Worm (Caenorhabditis elegans) whole organism, L4/young adult: ENCODE data around the gene Y39H10B.2.

Source experiments
- W03F9.2 ChIP-seq: fragments of 150-350 bp; optimal IDR thresholded peaks from 2 replicates; lab custom pipeline; 2014; ENCODE audit warnings: missing biosample characterization, missing genetic modification characterization
- dao-5 ChIP-seq: sonication (generic microtip); optimal IDR thresholded peaks from 2 replicates; lab custom pipeline; 2016; ENCODE audit warnings: missing genotype, missing genetic modification characterization, moderate library complexity, missing compliant biosample characterization

DNA sequence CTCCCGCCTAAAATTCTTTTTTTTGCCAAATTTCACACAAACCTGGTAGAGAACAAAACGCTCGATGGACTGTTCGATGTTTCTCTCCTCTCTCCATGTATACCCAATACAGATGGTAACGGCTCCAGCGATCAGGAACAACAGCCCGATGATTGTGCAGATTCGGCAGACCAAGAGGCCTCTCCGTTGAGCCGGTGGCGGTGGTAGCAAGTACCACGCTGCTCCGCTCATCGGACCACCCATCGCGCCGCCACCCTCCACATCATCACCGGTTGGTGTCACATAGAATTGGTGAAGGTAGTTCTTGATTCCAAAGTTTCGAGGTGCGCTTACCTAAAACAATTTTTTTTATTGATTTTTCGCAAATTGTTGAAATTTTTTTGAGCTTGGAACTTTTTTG is 46.2 kb downstream of the Y39H10B.2 start:
- TF ChIP-seq W03F9.2 (tag; lab: Kevin White, UChicago) (no peak), dao-5 (tag; lab: Kevin White, UChicago) (no peak)
